Fruit fly (Drosophila melanogaster) whole organism, pupa: ENCODE measurements around the gene plum.

Experiments
- CG10348 ChIP-seq: fragments of 200-800 bp; sonication (Bioruptor generic); IDR thresholded peaks from 2 replicates; pipeline ENCODE4 v1.3.6; 2022; ENCODE audit warnings: missing biosample characterization, missing genetic modification characterization
- CG12605 ChIP-seq: fragments of 200-800 bp; sonication (Bioruptor generic); IDR thresholded peaks from 2 replicates; pipeline ENCODE4 v1.3.6; 2022; ENCODE audit warnings: missing biosample characterization, missing genetic modification characterization
- CG13204 ChIP-seq: fragments of 200-800 bp; sonication (Bioruptor generic); optimal IDR thresholded peaks from 2 replicates; lab custom pipeline; 2018; ENCODE audit warnings: missing biosample characterization, mild to moderate bottlenecking, missing genetic modification characterization, moderate library complexity
- CG14655 ChIP-seq: fragments of 200-800 bp; sonication (Bioruptor generic); optimal IDR thresholded peaks from 3 replicates; lab custom pipeline; 2017; ENCODE audit warnings: mild to moderate bottlenecking, missing biosample characterization, missing genetic modification reagents, missing genetic modification characterization
- CG15710 ChIP-seq: fragments of 200-800 bp; sonication (Bioruptor generic); optimal IDR thresholded peaks from 2 replicates; lab custom pipeline; 2018; ENCODE audit warnings: missing biosample characterization, mild to moderate bottlenecking, missing genetic modification characterization, moderate library complexity
- CG17806 ChIP-seq: fragments of 200-800 bp; sonication (Bioruptor generic); optimal IDR thresholded peaks from 2 replicates; lab custom pipeline; 2018; ENCODE audit warnings: missing biosample characterization, mild to moderate bottlenecking, missing genetic modification characterization, moderate library complexity
- CG32121 ChIP-seq: fragments of 200-800 bp; sonication (Bioruptor generic); IDR thresholded peaks from 2 replicates; pipeline ENCODE4 v1.3.6; 2022; ENCODE audit warnings: missing biosample characterization, missing genetic modification characterization
- CG34367 ChIP-seq: fragments of 200-800 bp; sonication (Bioruptor generic); optimal IDR thresholded peaks from 2 replicates; lab custom pipeline; 2018; ENCODE audit warnings: missing biosample characterization, mild to moderate bottlenecking, missing genetic modification characterization
- CG4496 ChIP-seq: fragments of 200-800 bp; sonication (Bioruptor generic); IDR thresholded peaks from 3 replicates; pipeline ENCODE4 v1.3.6; 2022; ENCODE audit warnings: missing biosample characterization, missing genetic modification characterization
- CG8159 ChIP-seq: fragments of 200-800 bp; sonication (Bioruptor generic); optimal IDR thresholded peaks from 3 replicates; lab custom pipeline; 2018; ENCODE audit warnings: missing biosample characterization, mild to moderate bottlenecking, missing genetic modification characterization, moderate library complexity
- CG8301 ChIP-seq: fragments of 200-800 bp; sonication (Bioruptor generic); optimal IDR thresholded peaks from 2 replicates; lab custom pipeline; 2018; ENCODE audit warnings: missing biosample characterization, mild to moderate bottlenecking, missing genetic modification characterization
- CG9948 ChIP-seq: fragments of 200-800 bp; sonication (Bioruptor generic); optimal IDR thresholded peaks from 2 replicates; lab custom pipeline; 2018; ENCODE audit warnings: missing biosample characterization, mild to moderate bottlenecking, missing genetic modification characterization, moderate library complexity
- D1 ChIP-seq: fragments of 200-800 bp; sonication (Bioruptor generic); optimal IDR thresholded peaks from 2 replicates; lab custom pipeline; 2018; ENCODE audit warnings: missing biosample characterization, mild to moderate bottlenecking, missing genetic modification characterization, moderate library complexity
- EcR ChIP-seq: fragments of 200-800 bp; sonication (Bioruptor generic); optimal IDR thresholded peaks from 3 replicates; lab custom pipeline; 2019; ENCODE audit warnings: missing biosample characterization, missing genetic modification characterization, mild to moderate bottlenecking, moderate library complexity, missing genetic modification reagents
- Ets98B ChIP-seq: fragments of 200-800 bp; sonication (Bioruptor generic); IDR thresholded peaks from 2 replicates; pipeline ENCODE4 v1.3.6; 2022; ENCODE audit warnings: missing biosample characterization, missing genetic modification characterization
- Pif1A ChIP-seq: fragments of 200-800 bp; sonication (Bioruptor generic); optimal IDR thresholded peaks from 3 replicates; lab custom pipeline; 2016; ENCODE audit warnings: missing biosample characterization, missing genetic modification characterization
- Pif1B ChIP-seq: fragments of 200-800 bp; sonication (Bioruptor generic); optimal IDR thresholded peaks from 3 replicates; lab custom pipeline; 2016; ENCODE audit warnings: missing biosample characterization, missing genetic modification characterization
- Snoo ChIP-seq: fragments of 200-800 bp; sonication (Bioruptor generic); optimal IDR thresholded peaks from 3 replicates; lab custom pipeline; 2017; ENCODE audit warnings: missing biosample characterization, mild to moderate bottlenecking, missing genetic modification characterization, inconsistent platforms
- fd96Ca ChIP-seq: fragments of 200-800 bp; sonication (Bioruptor generic); IDR thresholded peaks from 3 replicates; pipeline ENCODE4 v1.3.6; 2022; ENCODE audit warnings: missing biosample characterization, missing genetic modification characterization
- gl ChIP-seq: fragments of 200-800 bp; sonication (Bioruptor generic); optimal IDR thresholded peaks from 2 replicates; lab custom pipeline; 2018; ENCODE audit warnings: missing biosample characterization, mild to moderate bottlenecking, missing genetic modification characterization
- rn ChIP-seq: fragments of 200-800 bp; sonication (Bioruptor generic); IDR thresholded peaks from 2 replicates; pipeline ENCODE4 v1.3.6; 2022; ENCODE audit warnings: missing biosample characterization, missing genetic modification characterization

The plum gene

DNA sequence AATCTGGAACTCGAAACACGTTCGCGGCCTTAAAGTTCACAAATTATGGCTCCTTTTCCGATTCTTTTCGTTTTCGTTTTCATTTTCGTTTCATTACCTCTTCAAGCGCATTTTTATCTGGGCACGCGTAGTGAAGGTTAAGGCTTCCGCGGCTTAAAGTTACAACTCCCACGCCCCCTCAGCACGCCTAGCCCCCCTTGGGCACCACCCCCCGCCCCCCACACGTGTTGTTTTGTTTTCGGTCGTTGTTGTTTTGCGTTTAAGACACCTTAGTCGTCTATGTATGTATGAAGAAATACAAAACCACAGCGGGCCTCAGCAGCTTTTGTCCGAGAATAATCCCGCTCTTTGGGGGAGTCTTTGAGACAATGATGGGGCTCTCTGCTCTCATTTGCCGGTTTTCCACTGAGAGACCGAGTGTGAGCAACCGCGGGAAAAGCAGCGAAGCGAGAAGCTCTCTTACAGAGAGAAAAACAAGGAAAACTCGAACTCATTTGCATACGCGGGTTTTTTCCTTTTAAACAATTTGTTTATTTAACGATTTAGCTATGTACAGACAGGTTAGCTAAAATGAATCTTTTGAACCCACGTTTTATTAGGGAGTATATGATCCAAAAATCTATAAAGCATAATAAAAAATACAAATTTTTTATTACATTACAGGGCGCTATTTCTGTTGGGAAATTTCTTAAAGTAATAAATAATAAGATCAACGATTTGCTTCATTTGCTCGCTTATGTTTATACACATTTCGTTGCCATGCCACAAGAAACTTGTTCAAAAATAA, 72.7 kb downstream of the plum start:
- peak; percentile 39; the same call in 1 of the 3 replicates for TF ChIP-seq fd96Ca (GFP tag; lab: Robert Waterston, UW)
- peak; percentile 52 for TF ChIP-seq CG9948 (tag; lab: Kevin White, UChicago)
- TF ChIP-seq D1 (tag; lab: Kevin White, UChicago), result peak; percentile 9
- TF ChIP-seq CG15710 (tag; lab: Kevin White, UChicago), result peak; percentile 15
- TF ChIP-seq CG32121 (GFP tag; lab: Robert Waterston, UW), result peak; percentile 72; the same call in 1 of the 2 replicates
- peak; percentile 74 for TF ChIP-seq Ets98B (GFP tag; lab: Robert Waterston, UW)
- no peak for TF ChIP-seq Snoo (tag; lab: Kevin White, UChicago)
- peak; percentile 44 for TF ChIP-seq CG8159 (tag; lab: Kevin White, UChicago)
- peak; percentile 21 for TF ChIP-seq EcR (GFP tag; lab: Kevin White, UChicago)
- TF ChIP-seq Pif1B (GFP tag; lab: Kevin White, UChicago), result peak; percentile 32
- TF ChIP-seq rn, result no peak
- TF ChIP-seq CG17806, result peak; percentile 44
- peak; percentile 44 for TF ChIP-seq CG12605
- TF ChIP-seq CG8301 (tag; lab: Kevin White, UChicago), result peak; percentile 63
- TF ChIP-seq CG10348, result no peak
- TF ChIP-seq CG34367 (tag; lab: Kevin White, UChicago), result no peak
- peak; percentile 25 for TF ChIP-seq gl (tag; lab: Kevin White, UChicago)
- peak; percentile 74 for TF ChIP-seq CG14655 (GFP tag; lab: Kevin White, UChicago)
- TF ChIP-seq Pif1A (GFP tag; lab: Kevin White, UChicago), result peak; percentile 40
- peak; percentile 74 for TF ChIP-seq CG4496 (GFP tag; lab: Robert Waterston, UW)
- peak; percentile 4 for TF ChIP-seq CG13204 (GFP tag; lab: Kevin White, UChicago)

DNA sequence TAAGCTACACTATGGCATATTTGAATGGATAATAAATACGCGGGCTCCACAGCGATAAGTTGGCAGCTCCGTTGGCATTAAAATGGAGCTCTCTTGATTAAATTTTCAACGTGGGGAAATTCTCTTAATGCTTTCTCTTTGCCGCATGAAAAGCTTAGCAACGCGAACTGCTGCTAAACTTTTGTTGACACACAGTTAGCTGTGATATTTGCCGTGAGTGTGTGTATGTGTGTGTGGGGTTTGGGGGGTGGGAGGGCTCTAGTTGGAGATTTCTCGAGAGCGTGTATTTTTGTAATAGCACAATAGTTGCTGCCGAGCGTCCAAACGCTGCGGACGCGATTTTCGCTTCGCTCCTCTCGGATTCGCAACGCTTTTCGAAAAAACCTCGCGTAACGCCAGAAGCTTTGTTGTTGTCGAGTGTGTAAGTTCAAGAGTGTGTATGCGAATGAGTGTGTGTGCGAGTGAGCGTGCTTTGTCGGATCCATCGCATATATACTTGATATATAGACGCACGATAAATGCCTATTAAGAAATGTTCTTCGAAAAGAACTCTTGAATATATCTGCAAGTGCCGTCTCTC, 73.7 kb downstream of the plum start, which contains the start of gene CG5455:
CG5455 (plus strand) TSS at position 302 of the 580 bp plus-strand sequence.
- TF ChIP-seq rn (no peak), Pif1A (GFP tag; lab: Kevin White, UChicago) (no peak), D1 (tag; lab: Kevin White, UChicago) (no peak), CG9948 (tag; lab: Kevin White, UChicago) (no peak), CG12605 (peak; percentile 69), CG8301 (tag; lab: Kevin White, UChicago) (no peak), CG17806 (peak; percentile 3), CG34367 (tag; lab: Kevin White, UChicago) (peak; percentile 26), EcR (GFP tag; lab: Kevin White, UChicago) (peak; percentile 65), CG32121 (GFP tag; lab: Robert Waterston, UW) (peak; percentile 87), Ets98B (GFP tag; lab: Robert Waterston, UW) (peak; percentile 93), CG4496 (GFP tag; lab: Robert Waterston, UW) (peak; percentile 82), CG15710 (tag; lab: Kevin White, UChicago) (no peak), CG10348 (no peak), CG13204 (GFP tag; lab: Kevin White, UChicago) (peak; percentile 57), CG14655 (GFP tag; lab: Kevin White, UChicago) (no peak), CG8159 (tag; lab: Kevin White, UChicago) (peak; percentile 5), Snoo (tag; lab: Kevin White, UChicago) (no peak), Pif1B (GFP tag; lab: Kevin White, UChicago) (peak; percentile 38), gl (tag; lab: Kevin White, UChicago) (peak; percentile 30), fd96Ca (GFP tag; lab: Robert Waterston, UW) (peak; percentile 73)
- TF ChIP-seq, all 21 proteins: peak for 12

dm6 chr3R:26457949-26458348, 77.1 kb downstream of the plum start, which contains the start of gene CG14238:
CG14238 (plus strand) TSS chr3R:26458249.
- TF ChIP-seq CG14655 (GFP tag; lab: Kevin White, UChicago) (no peak), CG4496 (GFP tag; lab: Robert Waterston, UW) (no peak), rn (no peak), fd96Ca (GFP tag; lab: Robert Waterston, UW) (no peak), Ets98B (GFP tag; lab: Robert Waterston, UW) (no peak), CG15710 (tag; lab: Kevin White, UChicago) (no peak), Snoo (tag; lab: Kevin White, UChicago) (no peak), Pif1A (GFP tag; lab: Kevin White, UChicago) (no peak), CG12605 (no peak), Pif1B (GFP tag; lab: Kevin White, UChicago) (no peak), EcR (GFP tag; lab: Kevin White, UChicago) (no peak), CG34367 (tag; lab: Kevin White, UChicago) (no peak)

dm6 chr3R:26456577-26456976, 78.4 kb downstream of the plum start, which contains the start of gene CG14237:
CG14237 (plus strand) TSS chr3R:26456877.
- TF ChIP-seq CG8159 (tag; lab: Kevin White, UChicago), result no peak
- TF ChIP-seq CG34367 (tag; lab: Kevin White, UChicago), result no peak
- no peak for TF ChIP-seq CG10348
- no peak for TF ChIP-seq CG12605
- TF ChIP-seq rn, result no peak
- TF ChIP-seq gl (tag; lab: Kevin White, UChicago), result no peak
- no peak for TF ChIP-seq Pif1B (GFP tag; lab: Kevin White, UChicago)

dm6 chr3R:26455838-26456237, 79.2 kb downstream of the plum start, which contains the start of gene Pdf:
Pdf (minus strand) TSS chr3R:26456141.
- TF ChIP-seq fd96Ca (GFP tag; lab: Robert Waterston, UW), result no peak
- no peak for TF ChIP-seq D1 (tag; lab: Kevin White, UChicago)
- no peak for TF ChIP-seq CG14655 (GFP tag; lab: Kevin White, UChicago)
- no peak for TF ChIP-seq gl (tag; lab: Kevin White, UChicago)
- TF ChIP-seq Ets98B (GFP tag; lab: Robert Waterston, UW), result no peak
- TF ChIP-seq CG4496 (GFP tag; lab: Robert Waterston, UW), result no peak
- no peak for TF ChIP-seq Pif1B (GFP tag; lab: Kevin White, UChicago)
- TF ChIP-seq Pif1A (GFP tag; lab: Kevin White, UChicago), result no peak
- TF ChIP-seq rn, result no peak
